Fruit fly (Drosophila melanogaster): Measurements from ENCODE around the gene beta-PheRS.

beta-PheRS gene

dm6 chr3R:24233366-24234161 is 18.9 kb downstream of the beta-PheRS start (continued):
- TF ChIP-seq CG15479 (GFP tag; optimal IDR thresholded peaks at IDR 0.05) (peak; percentile 89), ci (GFP tag; IDR thresholded peaks at IDR 0.05) (peak; percentile 57; the same call in 1 of the 3 replicates), prd (optimal IDR thresholded peaks at IDR 0.05) (no peak), prd (GFP tag; IDR thresholded peaks at IDR 0.05) (0 out of 3 replicates have a peak, but pooled peaks have one; percentile 12), CG4360 (GFP tag; IDR thresholded peaks at IDR 0.05) (peak; percentile 84), Oli (tag; optimal IDR thresholded peaks at IDR 0.05) (no peak), tll (GFP tag; optimal IDR thresholded peaks at IDR 0.05) (peak in 1 of 2 experiments; percentile 5), pho (GFP tag; optimal IDR thresholded peaks at IDR 0.05) (peak; percentile 20), CG16863 (GFP tag; optimal IDR thresholded peaks at IDR 0.05) (no peak), BEAF-32 (GFP tag; optimal IDR thresholded peaks at IDR 0.05) (peak; percentile 7), vvl (GFP tag; IDR thresholded peaks at IDR 0.05) (0 out of 2 replicates have a peak, but pooled peaks have one; percentile 37), exex (tag; optimal IDR thresholded peaks at IDR 0.05) (peak; percentile 56), gro (GFP tag; optimal IDR thresholded peaks at IDR 0.05) (no peak), Trl (optimal IDR thresholded peaks at IDR 0.05) (peak in 1 of 2 experiments; percentile 26), Trl (GFP tag; optimal IDR thresholded peaks at IDR 0.05) (no peak), Ets65A (GFP tag) (peak; percentile 88), D (optimal IDR thresholded peaks at IDR 0.05) (no peak), D (GFP tag; optimal IDR thresholded peaks at IDR 0.05) (no peak)

- TF ChIP-seq CG4360 (GFP tag; IDR thresholded peaks at IDR 0.05) = peak; percentile 49
- no peak for TF ChIP-seq dysf (GFP tag; IDR thresholded peaks at IDR 0.05)
- no peak for TF ChIP-seq CG17612 (GFP tag; IDR thresholded peaks at IDR 0.05)
- no peak for TF ChIP-seq da (GFP tag; optimal IDR thresholded peaks at IDR 0.05)
- no peak for TF ChIP-seq CG31365 (tag; optimal IDR thresholded peaks at IDR 0.05)
- peak in 1 of 2 experiments; percentile 57 for TF ChIP-seq Dfd (GFP tag; optimal IDR thresholded peaks at IDR 0.05)
- no peak for TF ChIP-seq MTF-1 (GFP tag; optimal IDR thresholded peaks at IDR 0.05; ENCODE audit: borderline replicate concordance)
- TF ChIP-seq prd (optimal IDR thresholded peaks at IDR 0.05) = no peak
- TF ChIP-seq prd (GFP tag; IDR thresholded peaks at IDR 0.05) = 0 out of 3 replicates have a peak, but pooled peaks have one; percentile 3
- no peak for TF ChIP-seq E2f1 (GFP tag; IDR thresholded peaks at IDR 0.05)
- TF ChIP-seq CG11504 (tag; optimal IDR thresholded peaks at IDR 0.05) = no peak
These were observed 20.6 kb downstream of the beta-PheRS start for dm6 chr3R:24231914-24232313.

dm6 chr3R:24231206-24231502 is 21.3 kb downstream of the beta-PheRS start:
- TF ChIP-seq sd (tag; optimal IDR thresholded peaks at IDR 0.05) (peak; percentile 99), CG3847 (GFP tag; IDR thresholded peaks at IDR 0.05) (0 out of 2 replicates have a peak, but pooled peaks have one; percentile 36), Sox100B (GFP tag; optimal IDR thresholded peaks at IDR 0.05) (no peak), Opbp (GFP tag; IDR thresholded peaks at IDR 0.05; ENCODE audit: partially characterized antibody) (peak; percentile 57; the same call in 2 of the 3 replicates), tna (GFP tag; IDR thresholded peaks at IDR 0.05; ENCODE audit: partially characterized antibody) (no peak), Rfx (GFP tag; IDR thresholded peaks at IDR 0.05) (peak; percentile 15; the same call in 1 of the 2 replicates), stc (GFP tag; IDR thresholded peaks at IDR 0.05) (0 out of 2 replicates have a peak, but pooled peaks have one; percentile 38), usp (GFP tag; optimal IDR thresholded peaks at IDR 0.05) (no peak), vvl (GFP tag; IDR thresholded peaks at IDR 0.05) (0 out of 2 replicates have a peak, but pooled peaks have one; percentile 20), chinmo (GFP tag; IDR thresholded peaks at IDR 0.05; ENCODE audit: partially characterized antibody) (peak; percentile 67; the same call in 2 of the 4 replicates), rib (GFP tag; IDR thresholded peaks at IDR 0.05) (0 out of 2 replicates have a peak, but pooled peaks have one; percentile 16), CG15479 (GFP tag; optimal IDR thresholded peaks at IDR 0.05) (peak; percentile 10), stwl (tag; optimal IDR thresholded peaks at IDR 0.05) (peak; percentile 27), Deaf1 (tag; optimal IDR thresholded peaks at IDR 0.05) (peak; percentile 12), Dref (GFP tag; IDR thresholded peaks at IDR 0.05) (0 out of 2 replicates have a peak, but pooled peaks have one; percentile 29), CG7556 (GFP tag; optimal IDR thresholded peaks at IDR 0.05) (no peak), CG10543 (GFP tag; optimal IDR thresholded peaks at IDR 0.05) (peak; percentile 1), ci (GFP tag; IDR thresholded peaks at IDR 0.05) (0 out of 3 replicates have a peak, but pooled peaks have one; percentile 8), HLHmδ (GFP tag; optimal IDR thresholded peaks at IDR 0.05) (peak; percentile 58), Ada2b (GFP tag; IDR thresholded peaks at IDR 0.05) (0 out of 2 replicates have a peak, but pooled peaks have one; percentile 6), CG17829 (tag; optimal IDR thresholded peaks at IDR 0.05) (no peak), MBD-R2 (GFP tag; IDR thresholded peaks at IDR 0.05) (no peak), fd64A (GFP tag; optimal IDR thresholded peaks at IDR 0.05) (no peak)

All from whole organism, embryonic.